Fruit fly (Drosophila melanogaster) whole organism, prepupa: ENCODE results near the gene TfIIFalpha.

Experiments used
- CG10631 ChIP-seq: fragments of 200-800 bp; sonication (Bioruptor generic); optimal IDR thresholded peaks from 2 replicates; lab custom pipeline; 2016; ENCODE audit warnings: missing biosample characterization, missing genetic modification characterization
- CG10669 ChIP-seq: fragments of 200-800 bp; sonication (Bioruptor generic); optimal IDR thresholded peaks from 3 replicates; lab custom pipeline; 2018; ENCODE audit warnings: missing biosample characterization, mild to moderate bottlenecking, missing genetic modification characterization, moderate library complexity
- CG11294 ChIP-seq: fragments of 200-800 bp; sonication (Bioruptor generic); IDR thresholded peaks from 2 replicates; pipeline ENCODE4 v1.3.6; 2022; ENCODE audit warnings: missing biosample characterization, missing genetic modification characterization
- CG11762 ChIP-seq: fragments of 200-800 bp; sonication (Bioruptor generic); optimal IDR thresholded peaks from 3 replicates; lab custom pipeline; 2016; ENCODE audit warnings: missing biosample characterization, missing genetic modification characterization; ENCODE audit not compliant: insufficient read depth
- CG11902 ChIP-seq: fragments of 200-800 bp; sonication (Bioruptor generic); optimal IDR thresholded peaks from 3 replicates; lab custom pipeline; 2016; ENCODE audit warnings: missing biosample characterization, missing genetic modification characterization
- CG15336 ChIP-seq: fragments of 200-800 bp; sonication (Bioruptor generic); IDR thresholded peaks from 2 replicates; pipeline ENCODE4 v1.3.6; 2022; ENCODE audit warnings: missing biosample characterization, missing genetic modification characterization
- CG1621 ChIP-seq: fragments of 200-800 bp; sonication (Bioruptor generic); optimal IDR thresholded peaks from 3 replicates; lab custom pipeline; 2018; ENCODE audit warnings: missing biosample characterization, mild to moderate bottlenecking, missing genetic modification characterization
- CG16779 ChIP-seq: fragments of 200-800 bp; sonication (Bioruptor generic); optimal IDR thresholded peaks from 3 replicates; lab custom pipeline; 2017; ENCODE audit warnings: missing biosample characterization, mild to moderate bottlenecking, missing genetic modification characterization
- CG31627 ChIP-seq: fragments of 200-800 bp; sonication (Bioruptor generic); optimal IDR thresholded peaks from 3 replicates; lab custom pipeline; 2016; ENCODE audit warnings: missing biosample characterization, missing genetic modification characterization
- CG32006 ChIP-seq: fragments of 200-800 bp; sonication (Bioruptor generic); optimal IDR thresholded peaks from 3 replicates; lab custom pipeline; 2017; ENCODE audit warnings: missing biosample characterization, mild to moderate bottlenecking, missing genetic modification characterization
- CG34406 ChIP-seq: fragments of 200-800 bp; sonication (Bioruptor generic); optimal IDR thresholded peaks from 3 replicates; lab custom pipeline; 2016; ENCODE audit warnings: missing biosample characterization, missing genetic modification characterization
- CG3919 ChIP-seq: fragments of 200-800 bp; sonication (Bioruptor generic); optimal IDR thresholded peaks from 3 replicates; lab custom pipeline; 2016; ENCODE audit warnings: missing biosample characterization, missing genetic modification characterization
- CG6163 ChIP-seq: fragments of 200-800 bp; sonication (Bioruptor generic); IDR thresholded peaks from 3 replicates; pipeline ENCODE4 v1.3.6; 2022; ENCODE audit warnings: missing biosample characterization, missing genetic modification characterization
- CG6276 ChIP-seq: fragments of 200-800 bp; sonication (Bioruptor generic); optimal IDR thresholded peaks from 2 replicates; lab custom pipeline; 2017; ENCODE audit warnings: missing biosample characterization, mild to moderate bottlenecking, missing genetic modification characterization
- CG7368 ChIP-seq: fragments of 200-800 bp; sonication (Bioruptor generic); optimal IDR thresholded peaks from 3 replicates; lab custom pipeline; 2016; ENCODE audit warnings: missing biosample characterization, missing genetic modification characterization
- CG8119 ChIP-seq: fragments of 200-800 bp; sonication (Bioruptor generic); IDR thresholded peaks from 3 replicates; pipeline ENCODE4 v1.3.6; 2022; ENCODE audit warnings: missing biosample characterization, missing genetic modification characterization
- CG8319 ChIP-seq: fragments of 200-800 bp; sonication (Bioruptor generic); optimal IDR thresholded peaks from 3 replicates; lab custom pipeline; 2016; ENCODE audit warnings: missing biosample characterization, missing genetic modification characterization
- CG8632 ChIP-seq: fragments of 200-800 bp; sonication (Bioruptor generic); optimal IDR thresholded peaks from 3 replicates; lab custom pipeline; 2016; ENCODE audit warnings: missing biosample characterization, missing genetic modification characterization
- Eip78C ChIP-seq: fragments of 200-800 bp; sonication (Bioruptor generic); peaks from one replicate; lab custom pipeline; 2016; ENCODE audit warnings: missing biosample characterization, missing genetic modification characterization
- Eip93F ChIP-seq: fragments of 200-800 bp; sonication (Bioruptor generic); optimal IDR thresholded peaks from 2 replicates; lab custom pipeline; 2016; ENCODE audit warnings: missing biosample characterization, mild to moderate bottlenecking, missing genetic modification characterization
- Ets21C ChIP-seq: fragments of 200-800 bp; sonication (Bioruptor generic); optimal IDR thresholded peaks from 3 replicates; lab custom pipeline; 2016; ENCODE audit warnings: missing biosample characterization, missing genetic modification characterization
- Ets96B ChIP-seq: fragments of 200-800 bp; optimal IDR thresholded peaks from 2 replicates; lab custom pipeline; 2019; ENCODE audit warnings: missing biosample characterization, mild to moderate bottlenecking, missing genetic modification characterization, moderate library complexity
- Gug ChIP-seq: fragments of 200-800 bp; sonication (Bioruptor generic); IDR thresholded peaks from 2 replicates; pipeline ENCODE4 v1.3.6; 2022; ENCODE audit warnings: missing biosample characterization, missing genetic modification characterization
- Hr38 ChIP-seq: sonication (Bioruptor generic); optimal IDR thresholded peaks from 2 replicates; lab custom pipeline; 2016; ENCODE audit warnings: missing biosample characterization, missing genetic modification characterization
- Hr39 ChIP-seq: fragments of 200-800 bp; sonication (Bioruptor generic); optimal IDR thresholded peaks from 2 replicates; lab custom pipeline; 2016; ENCODE audit warnings: missing biosample characterization, missing genetic modification characterization
- Hr4 ChIP-seq: fragments of 200-800 bp; sonication (Bioruptor generic); optimal IDR thresholded peaks from 3 replicates; lab custom pipeline; 2016; ENCODE audit warnings: missing biosample characterization, missing genetic modification characterization
- Lpt ChIP-seq: fragments of 200-800 bp; sonication (Bioruptor generic); optimal IDR thresholded peaks from 3 replicates; lab custom pipeline; 2016; ENCODE audit warnings: missing biosample characterization, missing genetic modification characterization
- Met ChIP-seq: fragments of 200-800 bp; sonication (Bioruptor generic); optimal IDR thresholded peaks from 3 replicates; lab custom pipeline; 2016; ENCODE audit warnings: missing biosample characterization, missing genetic modification characterization
- OdsH ChIP-seq: fragments of 200-800 bp; sonication (Bioruptor generic); optimal IDR thresholded peaks from 3 replicates; lab custom pipeline; 2016; ENCODE audit warnings: missing biosample characterization, missing genetic modification characterization
- Sox102F ChIP-seq: fragments of 200-800 bp; sonication (Bioruptor generic); optimal IDR thresholded peaks from 2 replicates; lab custom pipeline; 2016; ENCODE audit warnings: missing biosample characterization, mild to moderate bottlenecking, missing genetic modification characterization
- Sox15 ChIP-seq: fragments of 200-800 bp; sonication (Bioruptor generic); optimal IDR thresholded peaks from 3 replicates; lab custom pipeline; 2016; ENCODE audit warnings: missing biosample characterization, missing genetic modification characterization
- achi ChIP-seq: fragments of 200-800 bp; sonication (Bioruptor generic); optimal IDR thresholded peaks from 3 replicates; lab custom pipeline; 2016; ENCODE audit warnings: missing biosample characterization, missing genetic modification characterization
- acj6 ChIP-seq: fragments of 200-800 bp; sonication (Bioruptor generic); optimal IDR thresholded peaks from 3 replicates; lab custom pipeline; 2016; ENCODE audit warnings: missing biosample characterization, missing genetic modification characterization
- cyc ChIP-seq: fragments of 200-800 bp; sonication (Bioruptor generic); optimal IDR thresholded peaks from 3 replicates; lab custom pipeline; 2016; ENCODE audit warnings: missing biosample characterization, missing genetic modification characterization
- dac ChIP-seq: fragments of 200-800 bp; sonication (Bioruptor generic); optimal IDR thresholded peaks from 2 replicates; lab custom pipeline; 2017; ENCODE audit warnings: missing biosample characterization, mild to moderate bottlenecking, missing genetic modification characterization
- dsx ChIP-seq: fragments of 200-800 bp; optimal IDR thresholded peaks from 3 replicates; lab custom pipeline; 2019; ENCODE audit warnings: missing biosample characterization, mild to moderate bottlenecking, missing genetic modification characterization, moderate library complexity; ENCODE audit not compliant: poor library complexity, severe bottlenecking
- fd85E ChIP-seq: fragments of 200-800 bp; sonication (Bioruptor generic); optimal IDR thresholded peaks from 3 replicates; lab custom pipeline; 2016; ENCODE audit warnings: missing biosample characterization, missing genetic modification characterization
- fkh ChIP-seq: fragments of 200-800 bp; sonication (Bioruptor generic); optimal IDR thresholded peaks from 3 replicates; lab custom pipeline; 2017; ENCODE audit warnings: missing biosample characterization, mild to moderate bottlenecking, missing genetic modification characterization, moderate library complexity
- lz ChIP-seq: fragments of 200-800 bp; sonication (Bioruptor generic); optimal IDR thresholded peaks from 3 replicates; lab custom pipeline; 2016; ENCODE audit warnings: missing biosample characterization, missing genetic modification characterization
- net ChIP-seq: fragments of 200-800 bp; sonication (Bioruptor generic); optimal IDR thresholded peaks from 3 replicates; lab custom pipeline; 2016; ENCODE audit warnings: missing biosample characterization, missing genetic modification characterization
- pdm3 ChIP-seq: fragments of 200-800 bp; sonication (Bioruptor generic); optimal IDR thresholded peaks from 3 replicates; lab custom pipeline; 2016; ENCODE audit warnings: missing biosample characterization, missing genetic modification characterization
- salr ChIP-seq, 2 experiments: fragments of 200-800 bp; sonication (Bioruptor generic); optimal IDR thresholded peaks; 3 replicates each; lab custom pipeline; 2016 to 2018; ENCODE audit warnings: missing biosample characterization in 2 of 2, missing genetic modification characterization in 2 of 2, mild to moderate bottlenecking in 1 of 2
- spab ChIP-seq: fragments of 200-800 bp; sonication (Bioruptor generic); optimal IDR thresholded peaks from 2 replicates; lab custom pipeline; 2017; ENCODE audit warnings: missing biosample characterization, mild to moderate bottlenecking, missing genetic modification characterization, missing genetic modification reagents
- svp ChIP-seq: fragments of 200-800 bp; sonication (Bioruptor generic); peaks from one replicate; lab custom pipeline; 2016; ENCODE audit warnings: missing biosample characterization, missing genetic modification characterization
- topi ChIP-seq: fragments of 200-800 bp; sonication (Bioruptor generic); optimal IDR thresholded peaks from 3 replicates; lab custom pipeline; 2016; ENCODE audit warnings: missing biosample characterization, missing genetic modification characterization
- vri ChIP-seq: fragments of 200-800 bp; sonication (Bioruptor generic); optimal IDR thresholded peaks from 3 replicates; lab custom pipeline; 2016; ENCODE audit warnings: missing biosample characterization, mild to moderate bottlenecking, missing genetic modification characterization

Gene TfIIFalpha

dm6 chr3R:6402522-6403171 lies 22.4 kb downstream of the TfIIFalpha start (continued):
- TF ChIP-seq CG1621 (tag; lab: Kevin White, UChicago), result peak; percentile 6

- TF ChIP-seq achi (GFP tag; lab: Kevin White, UChicago) (no peak), salr (GFP tag; optimal IDR thresholded peaks at IDR 0.05; lab: Kevin White, UChicago) (no peak), Lpt (GFP tag; lab: Kevin White, UChicago) (no peak), net (GFP tag; lab: Kevin White, UChicago) (no peak), vri (peak; percentile 61), Hr4 (GFP tag; lab: Kevin White, UChicago) (no peak)
- TF ChIP-seq, all 60 proteins: peak for 1
Observed at dm6 chr3R:6403674-6404073, 23.4 kb downstream of the TfIIFalpha start.

dm6 chr3R:6404174-6404573 lies 23.9 kb downstream of the TfIIFalpha start:
- peak; percentile 88; the same call in 2 of the 3 replicates for TF ChIP-seq CG8119 (GFP tag; lab: Robert Waterston, UW)
- no peak for TF ChIP-seq vri
- peak; percentile 45 for TF ChIP-seq dsx (GFP tag; lab: Kevin White, UChicago)
- peak; percentile 55 for TF ChIP-seq CG8319
- peak; percentile 75 for TF ChIP-seq topi (GFP tag; lab: Kevin White, UChicago)
- TF ChIP-seq spab (GFP tag; lab: Kevin White, UChicago), result peak; percentile 23
- TF ChIP-seq Ets96B (tag; lab: Kevin White, UChicago), result peak; percentile 67
- peak; percentile 71 for TF ChIP-seq Hr39
- TF ChIP-seq CG15336 (GFP tag; lab: Robert Waterston, UW), result peak; percentile 91
- TF ChIP-seq achi (GFP tag; lab: Kevin White, UChicago), result peak; percentile 78
- TF ChIP-seq fkh (GFP tag; lab: Kevin White, UChicago), result peak; percentile 40
- peak; percentile 52 for TF ChIP-seq CG7368
- TF ChIP-seq lz (GFP tag; lab: Kevin White, UChicago), result peak; percentile 68
- peak; percentile 55 for TF ChIP-seq Sox15 (GFP tag; lab: Kevin White, UChicago)
- TF ChIP-seq pdm3, result peak; percentile 71
- peak; percentile 75 for TF ChIP-seq CG10631
- TF ChIP-seq CG11762, result peak; percentile 67
- TF ChIP-seq Eip78C (GFP tag; lab: Kevin White, UChicago), result peak; percentile 92
- TF ChIP-seq net (GFP tag; lab: Kevin White, UChicago), result peak; percentile 69
- peak; percentile 64 for TF ChIP-seq CG10669
- TF ChIP-seq Sox102F (GFP tag; lab: Kevin White, UChicago), result peak; percentile 38
- TF ChIP-seq salr (GFP tag; optimal IDR thresholded peaks at IDR 0.05; lab: Kevin White, UChicago), result peak; percentile 16 to 77
- TF ChIP-seq Met (GFP tag; lab: Kevin White, UChicago), result peak; percentile 67
- no peak for TF ChIP-seq Hr38 (GFP tag; lab: Kevin White, UChicago)
- peak; percentile 76 for TF ChIP-seq OdsH (GFP tag; lab: Kevin White, UChicago)
- TF ChIP-seq CG1621 (tag; lab: Kevin White, UChicago), result peak; percentile 47
- TF ChIP-seq Ets21C (GFP tag; lab: Kevin White, UChicago), result peak; percentile 59
- peak; percentile 73 for TF ChIP-seq CG8632
- no peak for TF ChIP-seq fd85E (GFP tag; lab: Kevin White, UChicago)
- TF ChIP-seq CG11902 (GFP tag; lab: Kevin White, UChicago), result peak; percentile 46
- peak; percentile 79 for TF ChIP-seq CG31627
- no peak for TF ChIP-seq Eip93F (GFP tag; lab: Kevin White, UChicago)
- peak; percentile 70 for TF ChIP-seq CG34406
- peak; percentile 84 for TF ChIP-seq svp (GFP tag; lab: Kevin White, UChicago)
- peak; percentile 74 for TF ChIP-seq CG6276
- TF ChIP-seq CG16779 (tag; lab: Kevin White, UChicago), result peak; percentile 53
- peak; percentile 53 for TF ChIP-seq dac
- peak; percentile 73 for TF ChIP-seq cyc (GFP tag; lab: Kevin White, UChicago)
- TF ChIP-seq Gug (GFP tag; lab: Robert Waterston, UW), result peak; percentile 83
- peak; percentile 78 for TF ChIP-seq acj6
- TF ChIP-seq CG32006 (GFP tag; lab: Kevin White, UChicago), result peak; percentile 82
- TF ChIP-seq CG11294 (GFP tag; lab: Robert Waterston, UW), result peak; percentile 66
- TF ChIP-seq CG3919, result peak; percentile 79
- peak; percentile 90 for TF ChIP-seq CG6163 (GFP tag; lab: Robert Waterston, UW)
